Fruit fly (Drosophila melanogaster) S2 (cell line): Measurements from ENCODE around the gene heix.

Experiments
- CG8478 ChIP-seq: fragments of >200 bp; optimal IDR thresholded peaks from 2 replicates; lab custom pipeline; 2018
- CTCF ChIP-seq, 2 experiments: fragments of >200 bp; optimal IDR thresholded peaks; 2 replicates each; lab custom pipeline; 2018

- TF ChIP-seq CTCF (optimal IDR thresholded peaks at IDR 0.05; lab: Kevin White, UChicago) (no peak), CG8478 (lab: Kevin White, UChicago) (no peak)
These were observed 18.3 kb upstream of the heix start for dm6 chr2L:16317777-16318610.
